Worm (Caenorhabditis elegans) whole organism, young adult: ENCODE results near the gene col-124.

ENCODE experiments used
- B0035.1 ChIP-seq: sonication (generic microtip); optimal IDR thresholded peaks from 2 replicates; lab custom pipeline; 2016; ENCODE audit warnings: missing genetic modification characterization, mild to moderate bottlenecking, missing compliant biosample characterization, missing genotype, missing genetic modification reagents
- C17E4.6 ChIP-seq: fragments of 200-800 bp; sonication (Bioruptor generic); IDR thresholded peaks from 2 replicates; pipeline ENCODE4 v1.3.6; 2022; ENCODE audit warnings: missing genetic modification reagents, missing genetic modification characterization, missing compliant biosample characterization
- F23B12.7 ChIP-seq: sonication (generic microtip); optimal IDR thresholded peaks from 2 replicates; lab custom pipeline; 2017; ENCODE audit warnings: missing genetic modification characterization, mild to moderate bottlenecking, missing compliant biosample characterization, antibody characterized with exemption, moderate library complexity; ENCODE audit not compliant: insufficient read depth
- K11D2.4 ChIP-seq: fragments of 200-800 bp; sonication (Bioruptor generic); IDR thresholded peaks from 2 replicates; pipeline ENCODE4 v1.3.6; 2022; ENCODE audit warnings: missing genetic modification reagents, missing genetic modification characterization, missing compliant biosample characterization
- Y53G8AR.9 ChIP-seq: fragments of 200-800 bp; sonication (Bioruptor generic); conservative IDR thresholded peaks from 2 replicates; pipeline ENCODE4 v1.3.6; 2022; ENCODE audit warnings: missing genetic modification reagents, missing genetic modification characterization, missing compliant biosample characterization
- Y56A3A.18 ChIP-seq: fragments of 200-800 bp; sonication (Bioruptor generic); IDR thresholded peaks from 2 replicates; pipeline ENCODE4 v1.3.6; 2022; ENCODE audit warnings: missing genetic modification reagents, missing genetic modification characterization, missing compliant biosample characterization
- Y95B8A.8 ChIP-seq: fragments of 200-800 bp; sonication (Bioruptor generic); IDR thresholded peaks from 2 replicates; pipeline ENCODE4 v1.3.6; 2022; ENCODE audit warnings: missing genetic modification reagents, missing genetic modification characterization, missing compliant biosample characterization
- ZK185.1 ChIP-seq: sonication (generic microtip); optimal IDR thresholded peaks from 2 replicates; lab custom pipeline; 2016; ENCODE audit warnings: mild to moderate bottlenecking, missing genetic modification characterization, missing compliant biosample characterization; ENCODE audit not compliant: poor library complexity, severe bottlenecking
- atf-7 ChIP-seq: sonication (generic microtip); optimal IDR thresholded peaks from 2 replicates; lab custom pipeline; 2017; ENCODE audit warnings: mild to moderate bottlenecking, missing genetic modification characterization, missing compliant biosample characterization
- attf-3 ChIP-seq: fragments of 200-800 bp; sonication (Bioruptor generic); conservative IDR thresholded peaks from 2 replicates; pipeline ENCODE4 v1.3.6; 2022; ENCODE audit warnings: missing genetic modification reagents, missing genetic modification characterization, missing compliant biosample characterization
- attf-5 ChIP-seq: fragments of 200-800 bp; sonication (Bioruptor generic); optimal IDR thresholded peaks from 2 replicates; lab custom pipeline; 2018; ENCODE audit warnings: mild to moderate bottlenecking, missing genetic modification characterization, missing compliant biosample characterization
- ccch-3 ChIP-seq: fragments of 200-800 bp; sonication (Bioruptor generic); optimal IDR thresholded peaks from 2 replicates; lab custom pipeline; 2018; ENCODE audit warnings: mild to moderate bottlenecking, missing genetic modification characterization, missing compliant biosample characterization
- ceh-100 ChIP-seq: fragments of 200-800 bp; sonication (Bioruptor generic); IDR thresholded peaks from 2 replicates; pipeline ENCODE4 v1.3.6; 2022; ENCODE audit warnings: missing genetic modification reagents, missing genetic modification characterization, missing compliant biosample characterization
- ceh-27 ChIP-seq: fragments of 200-800 bp; sonication (Bioruptor generic); optimal IDR thresholded peaks from 2 replicates; lab custom pipeline; 2018; ENCODE audit warnings: mild to moderate bottlenecking, missing genetic modification characterization, moderate library complexity, missing compliant biosample characterization
- dpff-1 ChIP-seq: sonication (generic microtip); optimal IDR thresholded peaks from 2 replicates; lab custom pipeline; 2017; ENCODE audit warnings: mild to moderate bottlenecking, missing genetic modification characterization, missing compliant biosample characterization
- efl-1 ChIP-seq: fragments of 150-350 bp; optimal IDR thresholded peaks from 2 replicates; lab custom pipeline; 2014; ENCODE audit warnings: missing biosample characterization, missing genetic modification reagents, missing genetic modification characterization
- gei-17 ChIP-seq: fragments of 200-800 bp; sonication (Bioruptor generic); optimal IDR thresholded peaks from 2 replicates; lab custom pipeline; 2018; ENCODE audit warnings: mild to moderate bottlenecking, missing genetic modification characterization, missing compliant biosample characterization
- hlh-12 ChIP-seq: sonication (generic microtip); optimal IDR thresholded peaks from 2 replicates; lab custom pipeline; 2016; ENCODE audit warnings: missing genetic modification characterization, missing compliant biosample characterization
- hlh-26 ChIP-seq: fragments of 200-800 bp; sonication (Bioruptor generic); conservative IDR thresholded peaks from 2 replicates; pipeline ENCODE4 v1.3.6; 2022; ENCODE audit warnings: missing genetic modification reagents, missing genetic modification characterization, missing compliant biosample characterization
- hmg-20 ChIP-seq: fragments of 200-800 bp; sonication (Bioruptor generic); IDR thresholded peaks from 2 replicates; pipeline ENCODE4 v1.3.6; 2022; ENCODE audit warnings: missing genetic modification reagents, missing genetic modification characterization, missing compliant biosample characterization
- let-526 ChIP-seq: fragments of 200-800 bp; sonication (Bioruptor generic); IDR thresholded peaks from 2 replicates; pipeline ENCODE4 v1.3.6; 2022; ENCODE audit warnings: missing genetic modification reagents, missing genetic modification characterization, missing compliant biosample characterization
- lin-35 ChIP-seq, 3 experiments: fragments of 150-350 bp in 2 of 3; sonication (generic microtip) in 1 of 3; optimal IDR thresholded peaks; 2 replicates each; lab custom pipeline; 2014 to 2018; ENCODE audit warnings: missing biosample characterization in 3 of 3, missing genetic modification characterization in 3 of 3, missing genetic modification reagents in 3 of 3
- lir-1 ChIP-seq: fragments of 200-800 bp; sonication (Bioruptor generic); conservative IDR thresholded peaks from 2 replicates; pipeline ENCODE4 v1.3.6; 2022; ENCODE audit warnings: missing genetic modification reagents, missing genetic modification characterization, missing compliant biosample characterization
- lsl-1 ChIP-seq: fragments of 200-800 bp; sonication (Bioruptor generic); optimal IDR thresholded peaks from 2 replicates; lab custom pipeline; 2018; ENCODE audit warnings: mild to moderate bottlenecking, missing genetic modification characterization, moderate library complexity, missing compliant biosample characterization
- mcd-1 ChIP-seq: fragments of 200-800 bp; sonication (Bioruptor generic); IDR thresholded peaks from 2 replicates; pipeline ENCODE4 v1.3.6; 2022; ENCODE audit warnings: missing genetic modification reagents, missing genetic modification characterization, missing compliant biosample characterization
- pbrm-1 ChIP-seq: fragments of 200-800 bp; sonication (Bioruptor generic); IDR thresholded peaks from 2 replicates; pipeline ENCODE4 v1.3.6; 2022; ENCODE audit warnings: missing genetic modification reagents, missing genetic modification characterization, missing compliant biosample characterization
- rcor-1 ChIP-seq: fragments of 200-800 bp; sonication (Bioruptor generic); IDR thresholded peaks from 2 replicates; pipeline ENCODE4 v1.3.6; 2022; ENCODE audit warnings: missing genetic modification reagents, missing genetic modification characterization, missing compliant biosample characterization
- rec-8 ChIP-seq, 2 experiments: sonication (generic microtip); optimal IDR thresholded peaks; 2 replicates each; lab custom pipeline; 2016; ENCODE audit warnings: mild to moderate bottlenecking in 2 of 2, missing genetic modification characterization in 2 of 2, missing genetic modification reagents in 2 of 2, missing genotype in 2 of 2, missing biosample characterization in 1 of 2, missing compliant biosample characterization in 1 of 2, moderate library complexity in 1 of 2
- snpc-3.4 ChIP-seq: sonication (generic microtip); optimal IDR thresholded peaks from 2 replicates; lab custom pipeline; 2017; ENCODE audit warnings: missing genetic modification characterization, mild to moderate bottlenecking, missing compliant biosample characterization, antibody characterized with exemption, moderate library complexity, missing genotype, missing genetic modification reagents
- somi-1 ChIP-seq: fragments of 200-800 bp; sonication (Bioruptor generic); optimal IDR thresholded peaks from 2 replicates; lab custom pipeline; 2018; ENCODE audit warnings: mild to moderate bottlenecking, missing genetic modification characterization, missing compliant biosample characterization
- unc-130 ChIP-seq: sonication (generic microtip); optimal IDR thresholded peaks from 2 replicates; lab custom pipeline; 2016; ENCODE audit warnings: missing genetic modification reagents, missing genetic modification characterization, missing compliant biosample characterization
- ztf-18 ChIP-seq: sonication (generic microtip); optimal IDR thresholded peaks from 2 replicates; lab custom pipeline; 2016; ENCODE audit warnings: missing genotype, mild to moderate bottlenecking, missing genetic modification characterization, missing compliant biosample characterization
- ztf-6 ChIP-seq: fragments of 200-800 bp; sonication (Bioruptor generic); IDR thresholded peaks from 2 replicates; pipeline ENCODE4 v1.3.6; 2022; ENCODE audit warnings: missing genetic modification reagents, missing genetic modification characterization, missing compliant biosample characterization

col-124 gene

DNA sequence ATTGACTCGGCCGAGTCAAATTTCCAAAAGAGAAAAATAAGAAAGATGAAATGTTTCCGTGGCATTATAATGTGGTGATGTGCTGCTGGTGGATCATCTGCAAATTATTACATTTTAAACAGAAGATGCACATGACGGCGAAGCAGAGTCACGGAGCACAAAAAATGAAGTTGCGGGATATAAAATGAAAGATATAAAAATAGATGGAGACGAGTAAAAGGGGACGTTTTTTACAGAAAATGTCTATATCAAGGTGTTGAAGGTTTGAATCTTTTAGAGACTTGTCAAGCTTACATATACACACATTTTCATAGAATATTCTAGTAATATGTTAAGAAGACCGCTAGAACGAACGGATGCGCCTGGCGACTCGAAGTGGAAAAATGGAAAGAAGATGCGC is 21.9 kb upstream of the col-124 start, which contains the start of gene ptrg-1:
Gene ptrg-1 (minus strand): TSS at position 101 of the 400 bp plus-strand sequence.
- TF ChIP-seq ceh-100 (GFP tag; lab: Robert Waterston, UW), result no peak
- no peak for TF ChIP-seq lin-35 (GFP tag; optimal IDR thresholded peaks at IDR 0.05; lab: Kevin White, UChicago)
- no peak for TF ChIP-seq Y53G8AR.9 (GFP tag; lab: Robert Waterston, UW)
- no peak for TF ChIP-seq Y95B8A.8 (GFP tag; lab: Robert Waterston, UW)
- TF ChIP-seq lir-1 (GFP tag; lab: Robert Waterston, UW), result no peak
- no peak for TF ChIP-seq Y56A3A.18 (GFP tag; lab: Robert Waterston, UW)
- TF ChIP-seq attf-3 (GFP tag; lab: Robert Waterston, UW), result no peak
- TF ChIP-seq C17E4.6 (GFP tag; lab: Robert Waterston, UW), result no peak
- TF ChIP-seq somi-1 (GFP tag; lab: Kevin White, UChicago), result no peak
- no peak for TF ChIP-seq atf-7
- TF ChIP-seq dpff-1 (tag; lab: Kevin White, UChicago), result no peak
- no peak for TF ChIP-seq hlh-12 (tag; lab: Kevin White, UChicago)
- no peak for TF ChIP-seq K11D2.4 (GFP tag; lab: Robert Waterston, UW)
- TF ChIP-seq pbrm-1 (GFP tag; lab: Robert Waterston, UW), result no peak

- TF ChIP-seq unc-130 (peak; percentile 18), lsl-1 (GFP tag; lab: Kevin White, UChicago) (peak; percentile 59), attf-5 (GFP tag; lab: Kevin White, UChicago) (peak; percentile 41), snpc-3.4 (tag; lab: Kevin White, UChicago) (no peak), ceh-27 (peak; percentile 16), mcd-1 (GFP tag; lab: Robert Waterston, UW) (peak; percentile 42; the same call in 1 of the 2 replicates), Y56A3A.18 (GFP tag; lab: Robert Waterston, UW) (no peak), attf-3 (GFP tag; lab: Robert Waterston, UW) (no peak)
Measured at ce11 chrIV:10197317-10197867, 18.9 kb upstream of the col-124 start, which contains the start of gene gon-4. gon-4 (plus strand) TSS chrIV:10197817.

- TF ChIP-seq ZK185.1 (tag; lab: Kevin White, UChicago) (no peak), F23B12.7 (no peak), ztf-6 (GFP tag; lab: Robert Waterston, UW) (no peak), gei-17 (GFP tag; lab: Kevin White, UChicago) (no peak), rec-8 (tag; optimal IDR thresholded peaks at IDR 0.05; lab: Kevin White, UChicago) (no peak), ztf-18 (tag; lab: Kevin White, UChicago) (no peak), ccch-3 (no peak), hlh-26 (GFP tag; lab: Robert Waterston, UW) (no peak)
Measured at ce11 chrIV:10206182-10206581, 10.1 kb upstream of the col-124 start, which contains the start of gene K04D7.6. K04D7.6 (minus strand) TSS chrIV:10206282.

DNA sequence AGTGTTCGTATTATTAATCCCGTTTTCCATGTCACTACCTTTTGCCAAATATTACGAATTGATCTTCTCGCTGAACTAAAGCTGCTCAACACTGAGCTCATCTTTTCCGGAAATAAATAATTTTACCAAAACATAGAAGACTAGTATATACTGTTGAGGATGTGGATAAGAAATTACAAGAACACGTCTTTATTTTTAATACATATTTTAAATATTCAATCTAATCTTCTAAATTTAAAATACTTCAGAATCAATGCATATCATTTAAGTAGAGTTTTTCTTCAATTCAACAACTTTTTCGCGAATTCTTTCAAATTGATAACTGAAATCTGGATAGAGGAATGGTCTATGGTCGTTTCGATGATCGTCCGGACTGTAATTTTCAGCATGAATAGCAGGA is 1.4 kb upstream of the col-124 start, which contains the start of gene abt-1:
Gene abt-1 (minus strand): TSS at position 101 of the 400 bp plus-strand sequence.
- TF ChIP-seq hmg-20 (no peak), Y56A3A.18 (GFP tag; lab: Robert Waterston, UW) (no peak), efl-1 (GFP tag; lab: Kevin White, UChicago) (no peak), B0035.1 (no peak), let-526 (GFP tag; lab: Robert Waterston, UW) (no peak), C17E4.6 (GFP tag; lab: Robert Waterston, UW) (no peak), rcor-1 (no peak)
